Fruit fly (Drosophila melanogaster) whole organism, adult: Measurements from ENCODE around the gene Abd-B.

Source experiments
- CG1620 ChIP-seq: fragments of 200-800 bp; sonication (Bioruptor generic); optimal IDR thresholded peaks from 2 replicates; lab custom pipeline; 2016; ENCODE audit warnings: missing biosample characterization, missing genetic modification characterization
- CG5204 ChIP-seq: fragments of 200-800 bp; sonication (Bioruptor generic); optimal IDR thresholded peaks from 2 replicates; lab custom pipeline; 2016; ENCODE audit warnings: missing biosample characterization, missing genetic modification characterization
- CG7045 ChIP-seq: fragments of 200-800 bp; sonication (Bioruptor generic); optimal IDR thresholded peaks from 2 replicates; lab custom pipeline; 2017; ENCODE audit warnings: missing biosample characterization, mild to moderate bottlenecking, missing genetic modification characterization
- Clk ChIP-seq: fragments of 200-800 bp; sonication (Bioruptor generic); optimal IDR thresholded peaks from 2 replicates; lab custom pipeline; 2017; ENCODE audit warnings: missing biosample characterization, missing genetic modification characterization
- Crg-1 ChIP-seq: fragments of 200-800 bp; sonication (Bioruptor generic); optimal IDR thresholded peaks from 2 replicates; lab custom pipeline; 2016; ENCODE audit warnings: missing biosample characterization, missing genetic modification characterization
- Hr96 ChIP-seq: fragments of 200-800 bp; sonication (Bioruptor generic); optimal IDR thresholded peaks from 2 replicates; lab custom pipeline; 2016; ENCODE audit warnings: missing biosample characterization, missing genetic modification characterization
- Mnt ChIP-seq: fragments of 200-800 bp; sonication (Bioruptor generic); optimal IDR thresholded peaks from 2 replicates; lab custom pipeline; 2016; ENCODE audit warnings: missing biosample characterization, mild to moderate bottlenecking, missing genetic modification characterization
- cnc ChIP-seq, 2 experiments: fragments of >200 bp; optimal IDR thresholded peaks; 2 replicates each; lab custom pipeline; 2017

DNA sequence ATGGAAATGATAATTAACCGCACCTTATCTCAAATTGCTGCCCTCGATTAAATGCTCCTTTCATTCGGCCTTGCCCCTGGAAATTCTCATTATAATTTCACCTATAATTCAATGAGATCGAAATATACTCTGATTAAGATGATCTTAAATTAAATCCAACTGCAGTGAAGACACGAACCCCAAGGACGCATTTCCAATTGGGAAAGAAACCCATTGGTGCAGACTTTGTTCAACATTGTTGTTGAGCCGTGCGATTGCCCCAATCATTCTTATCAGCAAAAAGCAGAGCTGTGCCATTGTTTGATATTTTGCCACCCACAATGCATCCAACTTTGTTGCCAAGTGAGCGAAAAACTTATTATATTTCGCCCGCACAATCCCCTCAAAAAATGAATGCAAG lies 73.7 kb downstream of the Abd-B start:
- TF ChIP-seq Crg-1 (GFP tag; lab: Kevin White, UChicago) (no peak), Clk (GFP tag; lab: Kevin White, UChicago) (no peak), cnc (optimal IDR thresholded peaks at IDR 0.05; lab: Kevin White, UChicago) (no peak), Mnt (GFP tag; lab: Kevin White, UChicago) (no peak), CG5204 (GFP tag; lab: Kevin White, UChicago) (no peak), Hr96 (GFP tag; lab: Kevin White, UChicago) (no peak), CG7045 (GFP tag; lab: Kevin White, UChicago) (no peak), CG1620 (GFP tag; lab: Kevin White, UChicago) (no peak)
